Worm (Caenorhabditis elegans) whole organism, late embryonic: ENCODE data around the gene C29F9.2.
"Not testable (repeated sequence)": the region's sequence is repeated elsewhere in the genome, so short reads cannot be mapped to it uniquely, and the experiment has no call there.

Experiments used
- ahr-1 ChIP-seq: sonication (generic microtip); optimal IDR thresholded peaks from 2 replicates; lab custom pipeline; 2016; ENCODE audit warnings: missing genetic modification characterization, missing compliant biosample characterization
- che-1 ChIP-seq: sonication (generic microtip); optimal IDR thresholded peaks from 2 replicates; lab custom pipeline; 2016; ENCODE audit warnings: mild to moderate bottlenecking, missing genetic modification characterization, missing compliant biosample characterization
- dve-1 ChIP-seq: sonication (generic microtip); optimal IDR thresholded peaks from 2 replicates; lab custom pipeline; 2017; ENCODE audit warnings: antibody characterized with exemption, mild to moderate bottlenecking, missing genetic modification characterization, missing compliant biosample characterization
- elt-2 ChIP-seq: sonication (generic microtip); optimal IDR thresholded peaks from 2 replicates; lab custom pipeline; 2016; ENCODE audit warnings: missing genetic modification reagents, missing genetic modification characterization, missing compliant biosample characterization
- elt-4 ChIP-seq: sonication (generic microtip); optimal IDR thresholded peaks from 2 replicates; lab custom pipeline; 2016; ENCODE audit warnings: missing genetic modification characterization, missing compliant biosample characterization
- fkh-10 ChIP-seq: fragments of 150-350 bp; optimal IDR thresholded peaks from 2 replicates; lab custom pipeline; 2014; ENCODE audit warnings: missing biosample characterization, missing genetic modification reagents, missing genetic modification characterization
- hlh-30 ChIP-seq: sonication (generic microtip); optimal IDR thresholded peaks from 2 replicates; lab custom pipeline; 2017; ENCODE audit warnings: antibody characterized with exemption, missing genetic modification characterization, missing compliant biosample characterization; ENCODE audit not compliant: insufficient read depth
- nhr-11 ChIP-seq: fragments of 150-350 bp; optimal IDR thresholded peaks from 2 replicates; lab custom pipeline; 2014; ENCODE audit warnings: missing biosample characterization, missing genetic modification characterization
- pqm-1 ChIP-seq: sonication (generic microtip); optimal IDR thresholded peaks from 2 replicates; lab custom pipeline; 2016; ENCODE audit warnings: missing genetic modification characterization, missing compliant biosample characterization
- pros-1 ChIP-seq: fragments of 150-350 bp; optimal IDR thresholded peaks from 2 replicates; lab custom pipeline; 2014; ENCODE audit warnings: missing biosample characterization, missing genetic modification reagents, missing genetic modification characterization

DNA sequence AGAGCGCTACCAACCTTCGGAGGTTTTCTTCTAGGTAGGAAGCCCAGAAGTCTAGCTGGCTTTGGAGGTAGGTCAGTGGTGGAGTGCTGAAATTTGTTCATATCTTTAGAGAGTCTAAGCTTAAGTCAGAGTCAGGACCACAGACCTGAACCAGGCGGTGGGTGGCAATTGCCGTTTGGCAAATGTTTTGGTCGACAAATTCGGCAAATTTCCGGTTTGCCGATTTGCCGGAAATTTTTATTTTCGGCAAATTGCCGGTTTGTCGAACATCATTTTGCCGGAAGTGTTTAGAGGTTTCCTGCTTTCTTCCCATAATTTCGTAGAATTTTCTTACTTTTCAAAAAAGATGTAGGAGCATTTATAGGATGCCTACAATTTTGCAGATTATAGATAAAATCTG, 31.9 kb upstream of the C29F9.2 start, which contains the start of gene C29F9.9:
- TF ChIP-seq pros-1 (tag; lab: Kevin White, UChicago); fkh-10 (GFP tag; lab: Kevin White, UChicago); nhr-11 (tag; lab: Kevin White, UChicago); dve-1 (tag; lab: Kevin White, UChicago); elt-4 (tag; lab: Kevin White, UChicago); pqm-1 (tag; lab: Kevin White, UChicago); ahr-1 (tag; lab: Kevin White, UChicago); hlh-30 (tag; lab: Kevin White, UChicago); che-1 (tag; lab: Kevin White, UChicago); elt-2 (tag; lab: Kevin White, UChicago): not testable (repeated sequence)
